Worm (Caenorhabditis elegans) whole organism, L4/young adult: ENCODE measurements around the gene T16G1.6.

Experiments used
- W03F9.2 ChIP-seq: fragments of 150-350 bp; optimal IDR thresholded peaks from 2 replicates; lab custom pipeline; 2014; ENCODE audit warnings: missing biosample characterization, missing genetic modification characterization
- dao-5 ChIP-seq: sonication (generic microtip); optimal IDR thresholded peaks from 2 replicates; lab custom pipeline; 2016; ENCODE audit warnings: missing genotype, missing genetic modification characterization, moderate library complexity, missing compliant biosample characterization
- him-1 ChIP-seq: sonication (generic microtip); optimal IDR thresholded peaks from 2 replicates; lab custom pipeline; 2016; ENCODE audit warnings: missing genotype, missing genetic modification reagents, missing genetic modification characterization, missing compliant biosample characterization

- TF ChIP-seq dao-5 (tag; lab: Kevin White, UChicago) (no peak), W03F9.2 (tag; lab: Kevin White, UChicago) (no peak), him-1 (tag; lab: Kevin White, UChicago) (no peak)
These were observed 12.6 kb upstream of the T16G1.6 start, which contains the start of gene T16G1.13 for ce11 chrV:12949607-12950006.
